Fruit fly (Drosophila melanogaster): ENCODE measurements around the gene CG31157.

Gene CG31157

DNA sequence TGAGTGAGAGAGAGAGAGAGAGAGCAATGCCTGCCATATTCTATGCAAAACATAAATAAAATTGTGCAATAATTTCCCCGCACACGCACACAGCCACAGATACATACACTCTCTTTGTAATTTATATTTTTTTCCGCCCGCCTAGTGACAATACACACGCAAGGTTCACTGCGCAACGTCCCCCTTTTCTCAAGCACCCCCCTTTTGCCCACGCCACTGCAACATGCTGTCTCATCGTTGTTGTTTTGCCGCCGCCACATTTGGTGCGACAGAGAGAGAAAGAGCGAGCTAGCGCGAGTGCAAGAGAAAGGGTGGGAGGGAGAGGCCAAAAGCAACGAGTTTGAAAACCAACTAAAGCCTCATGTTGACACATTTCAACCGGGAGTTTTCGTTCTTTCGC is 35.2 kb upstream of the CG31157 start (continued):
- peak; percentile 48 for TF ChIP-seq dsx (GFP tag; optimal IDR thresholded peaks at IDR 0.05; ENCODE audit: poor library complexity, severe bottlenecking)
- peak; percentile 47 for TF ChIP-seq spab (GFP tag; optimal IDR thresholded peaks at IDR 0.05)
- TF ChIP-seq cyc (GFP tag; optimal IDR thresholded peaks at IDR 0.05) = peak; percentile 74
- peak; percentile 33 for TF ChIP-seq CG11762 (GFP tag; optimal IDR thresholded peaks at IDR 0.05; ENCODE audit: insufficient read depth)
- TF ChIP-seq Smox (GFP tag; optimal IDR thresholded peaks at IDR 0.05) = peak; percentile 68
- TF ChIP-seq Eip75B (GFP tag; optimal IDR thresholded peaks at IDR 0.05) = peak; percentile 58
- TF ChIP-seq salr (GFP tag; optimal IDR thresholded peaks at IDR 0.05) = peak; percentile 50 to 55
- TF ChIP-seq Lpt (GFP tag; optimal IDR thresholded peaks at IDR 0.05) = peak; percentile 76
- peak; percentile 53 for TF ChIP-seq CG16779 (tag; optimal IDR thresholded peaks at IDR 0.05)
- peak; percentile 62 for TF ChIP-seq achi (GFP tag; optimal IDR thresholded peaks at IDR 0.05)
- TF ChIP-seq esn (GFP tag; optimal IDR thresholded peaks at IDR 0.05) = peak; percentile 81
- peak; percentile 66 for TF ChIP-seq topi (GFP tag; optimal IDR thresholded peaks at IDR 0.05)
- peak; percentile 73; the same call in 2 of the 3 replicates for TF ChIP-seq CG8119 (GFP tag; IDR thresholded peaks at IDR 0.05)
- TF ChIP-seq CG7368 (GFP tag; optimal IDR thresholded peaks at IDR 0.05) = peak; percentile 74
- TF ChIP-seq Hr39 (GFP tag; optimal IDR thresholded peaks at IDR 0.05) = peak; percentile 75
- peak; percentile 65 for TF ChIP-seq CG11902 (GFP tag; optimal IDR thresholded peaks at IDR 0.05)
- peak; percentile 87 for TF ChIP-seq svp (GFP tag)
- TF ChIP-seq net (GFP tag; optimal IDR thresholded peaks at IDR 0.05) = peak; percentile 80
- TF ChIP-seq CG6276 (GFP tag; optimal IDR thresholded peaks at IDR 0.05) = peak; percentile 77
- peak; percentile 80 for TF ChIP-seq Gug (GFP tag; IDR thresholded peaks at IDR 0.05)
- peak; percentile 71 to 75 for TF ChIP-seq ss (GFP tag; optimal IDR thresholded peaks at IDR 0.05)
- peak; percentile 77 for TF ChIP-seq CG32006 (GFP tag; optimal IDR thresholded peaks at IDR 0.05)

DNA sequence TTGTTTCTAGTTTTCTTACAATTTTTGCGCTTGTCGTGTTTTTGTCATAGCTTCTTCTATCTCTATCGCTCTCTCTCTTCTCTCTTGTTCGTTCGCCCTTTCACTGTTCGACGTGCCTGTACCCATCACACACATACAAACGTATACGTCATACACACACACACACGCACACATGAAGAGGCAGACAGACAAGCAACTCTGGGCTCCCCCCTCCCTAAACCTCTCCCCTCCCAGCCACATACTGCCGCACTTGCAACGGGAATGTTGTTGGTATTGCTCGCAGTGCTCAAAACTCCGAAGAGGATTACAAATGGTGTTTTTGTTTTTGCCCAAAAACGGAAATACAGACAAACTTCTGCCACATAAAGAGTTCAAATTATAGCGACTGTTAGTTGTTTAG is 34.5 kb upstream of the CG31157 start:
- TF ChIP-seq CG6163 (GFP tag; IDR thresholded peaks at IDR 0.05) = peak; percentile 59
- TF ChIP-seq Hr38 (GFP tag; optimal IDR thresholded peaks at IDR 0.05) = no peak
- TF ChIP-seq Blimp-1 (GFP tag; optimal IDR thresholded peaks at IDR 0.05) = no peak
- no peak for TF ChIP-seq CG8319 (GFP tag; optimal IDR thresholded peaks at IDR 0.05)

DNA sequence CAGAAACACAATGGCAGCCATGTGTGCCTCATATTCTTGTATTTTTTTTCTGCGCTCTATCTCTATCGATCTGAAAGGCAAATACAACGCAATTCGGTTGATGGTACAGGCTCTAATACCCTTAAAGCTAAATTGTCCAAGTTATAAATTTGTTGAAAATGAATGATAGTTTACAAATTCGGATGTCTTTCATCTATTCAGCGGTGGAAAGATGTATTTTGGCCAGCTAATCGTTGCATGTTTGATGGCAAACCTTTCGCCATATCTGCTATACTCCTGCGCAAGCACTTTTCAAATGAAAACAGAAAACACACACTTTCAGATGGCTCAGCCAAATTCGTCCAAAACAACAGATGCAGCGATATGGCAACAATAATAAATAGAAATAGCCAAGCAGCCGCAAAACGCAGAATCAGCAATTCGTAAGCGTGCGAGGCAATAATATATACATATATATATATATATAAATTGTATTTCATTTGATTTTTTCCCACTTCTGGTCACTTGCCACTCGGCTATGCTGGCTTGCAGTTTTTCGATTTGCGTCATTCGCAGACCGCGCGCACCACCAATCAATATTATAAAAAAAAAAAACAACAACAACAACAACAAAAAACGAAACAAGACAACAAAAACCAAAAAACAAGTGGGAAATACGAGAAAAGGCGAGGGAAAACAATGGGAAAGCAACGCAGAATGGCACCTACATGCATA is 33.2 kb upstream of the CG31157 start:
- TF ChIP-seq Hr4 (GFP tag; optimal IDR thresholded peaks at IDR 0.05) (peak; percentile 43), CG15336 (GFP tag; IDR thresholded peaks at IDR 0.05) (peak; percentile 51), CG11294 (GFP tag; IDR thresholded peaks at IDR 0.05) (peak; percentile 45; the same call in 1 of the 2 replicates), eg (GFP tag; IDR thresholded peaks at IDR 0.05) (peak; percentile 54), CG6808 (GFP tag; optimal IDR thresholded peaks at IDR 0.05) (no peak), dac (GFP tag; optimal IDR thresholded peaks at IDR 0.05) (no peak), CG4318 (GFP tag; optimal IDR thresholded peaks at IDR 0.05) (no peak), CG32006 (GFP tag; optimal IDR thresholded peaks at IDR 0.05) (peak; percentile 55), CG8119 (GFP tag; IDR thresholded peaks at IDR 0.05) (0 out of 3 replicates have a peak, but pooled peaks have one; percentile 18), CG6163 (GFP tag; IDR thresholded peaks at IDR 0.05) (peak; percentile 41; the same call in 2 of the 3 replicates)

DNA sequence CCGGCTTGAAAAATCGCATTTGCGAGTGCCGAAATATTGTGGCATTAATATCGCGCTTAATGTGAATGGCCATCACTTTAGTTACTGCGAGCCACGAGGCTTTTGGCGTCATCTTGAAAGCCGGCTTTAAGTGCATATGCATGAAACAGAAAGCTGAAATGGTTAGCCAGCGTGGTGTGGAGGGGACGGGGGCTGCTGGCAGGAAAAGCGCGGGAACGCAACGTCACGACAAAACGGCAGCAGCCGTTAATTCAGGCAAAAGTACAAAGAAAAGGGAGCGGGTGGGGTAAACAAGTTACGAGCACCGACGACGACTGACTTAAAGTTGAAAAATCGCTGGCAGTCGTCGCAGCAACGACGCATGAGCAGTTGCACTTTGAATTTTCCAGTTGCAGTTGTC is 32.1 kb upstream of the CG31157 start:
- TF ChIP-seq dsx (GFP tag; optimal IDR thresholded peaks at IDR 0.05; ENCODE audit: poor library complexity, severe bottlenecking) (no peak), Sox14 (GFP tag; optimal IDR thresholded peaks at IDR 0.05) (peak; percentile 3), CG32006 (GFP tag; optimal IDR thresholded peaks at IDR 0.05) (no peak), CG6854 (GFP tag; optimal IDR thresholded peaks at IDR 0.05) (peak; percentile 4), CG10631 (GFP tag; optimal IDR thresholded peaks at IDR 0.05) (no peak), lz (GFP tag; optimal IDR thresholded peaks at IDR 0.05) (no peak), CG11902 (GFP tag; optimal IDR thresholded peaks at IDR 0.05) (no peak), fkh (GFP tag; optimal IDR thresholded peaks at IDR 0.05) (no peak), fd85E (GFP tag; optimal IDR thresholded peaks at IDR 0.05) (no peak), CG3919 (GFP tag; optimal IDR thresholded peaks at IDR 0.05) (no peak), Smox (GFP tag; optimal IDR thresholded peaks at IDR 0.05) (no peak), CG8632 (GFP tag; optimal IDR thresholded peaks at IDR 0.05) (no peak), Eip93F (GFP tag; optimal IDR thresholded peaks at IDR 0.05) (no peak), CG11294 (GFP tag; IDR thresholded peaks at IDR 0.05) (no peak), Blimp-1 (GFP tag; optimal IDR thresholded peaks at IDR 0.05) (peak; percentile 84), CG11762 (GFP tag; optimal IDR thresholded peaks at IDR 0.05; ENCODE audit: insufficient read depth) (no peak), net (GFP tag; optimal IDR thresholded peaks at IDR 0.05) (no peak), Gug (GFP tag; IDR thresholded peaks at IDR 0.05) (no peak), eg (GFP tag; IDR thresholded peaks at IDR 0.05) (0 out of 3 replicates have a peak, but pooled peaks have one; percentile 23), topi (GFP tag; optimal IDR thresholded peaks at IDR 0.05) (no peak), CG6808 (GFP tag; optimal IDR thresholded peaks at IDR 0.05) (no peak), fd59A (GFP tag; optimal IDR thresholded peaks at IDR 0.05) (no peak)

Measured in whole organism, prepupa.